Fruit fly (Drosophila melanogaster) whole organism, pupa: Measurements from ENCODE around the gene Mt2.

Source experiments
- CG12605 ChIP-seq: fragments of 200-800 bp; sonication (Bioruptor generic); IDR thresholded peaks from 2 replicates; pipeline ENCODE4 v1.3.6; 2022; ENCODE audit warnings: missing biosample characterization, missing genetic modification characterization
- CG13204 ChIP-seq: fragments of 200-800 bp; sonication (Bioruptor generic); optimal IDR thresholded peaks from 2 replicates; lab custom pipeline; 2018; ENCODE audit warnings: missing biosample characterization, mild to moderate bottlenecking, missing genetic modification characterization, moderate library complexity
- CG15710 ChIP-seq: fragments of 200-800 bp; sonication (Bioruptor generic); optimal IDR thresholded peaks from 2 replicates; lab custom pipeline; 2018; ENCODE audit warnings: missing biosample characterization, mild to moderate bottlenecking, missing genetic modification characterization, moderate library complexity
- CG4496 ChIP-seq: fragments of 200-800 bp; sonication (Bioruptor generic); IDR thresholded peaks from 3 replicates; pipeline ENCODE4 v1.3.6; 2022; ENCODE audit warnings: missing biosample characterization, missing genetic modification characterization
- CG9948 ChIP-seq: fragments of 200-800 bp; sonication (Bioruptor generic); optimal IDR thresholded peaks from 2 replicates; lab custom pipeline; 2018; ENCODE audit warnings: missing biosample characterization, mild to moderate bottlenecking, missing genetic modification characterization, moderate library complexity
- D1 ChIP-seq: fragments of 200-800 bp; sonication (Bioruptor generic); optimal IDR thresholded peaks from 2 replicates; lab custom pipeline; 2018; ENCODE audit warnings: missing biosample characterization, mild to moderate bottlenecking, missing genetic modification characterization, moderate library complexity
- Ets98B ChIP-seq: fragments of 200-800 bp; sonication (Bioruptor generic); IDR thresholded peaks from 2 replicates; pipeline ENCODE4 v1.3.6; 2022; ENCODE audit warnings: missing biosample characterization, missing genetic modification characterization
- Pif1A ChIP-seq: fragments of 200-800 bp; sonication (Bioruptor generic); optimal IDR thresholded peaks from 3 replicates; lab custom pipeline; 2016; ENCODE audit warnings: missing biosample characterization, missing genetic modification characterization
- fd96Ca ChIP-seq: fragments of 200-800 bp; sonication (Bioruptor generic); IDR thresholded peaks from 3 replicates; pipeline ENCODE4 v1.3.6; 2022; ENCODE audit warnings: missing biosample characterization, missing genetic modification characterization
- gl ChIP-seq: fragments of 200-800 bp; sonication (Bioruptor generic); optimal IDR thresholded peaks from 2 replicates; lab custom pipeline; 2018; ENCODE audit warnings: missing biosample characterization, mild to moderate bottlenecking, missing genetic modification characterization

DNA sequence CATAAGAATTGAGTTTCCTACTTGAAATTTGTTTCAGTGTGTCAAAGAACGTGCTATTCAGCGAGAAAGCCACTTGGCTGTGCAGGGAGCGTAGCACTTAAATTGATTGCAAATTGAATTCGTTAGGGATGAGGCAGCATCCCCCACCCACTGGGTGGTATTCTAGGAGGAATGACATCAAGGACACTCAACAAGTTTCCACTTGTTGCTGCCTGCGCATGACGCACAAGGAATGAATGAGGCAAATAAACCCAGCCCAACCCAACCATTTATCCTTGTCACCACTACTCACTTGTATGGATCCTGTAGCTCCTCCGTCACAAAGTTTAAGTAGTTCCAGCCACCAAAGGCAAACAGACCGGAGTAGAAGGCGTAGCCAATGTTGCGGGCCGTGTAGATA lies 43.0 kb upstream of the Mt2 start:
- no peak for TF ChIP-seq Ets98B (GFP tag; lab: Robert Waterston, UW)
- no peak for TF ChIP-seq CG15710 (tag; lab: Kevin White, UChicago)
- no peak for TF ChIP-seq CG13204
- no peak for TF ChIP-seq fd96Ca (GFP tag; lab: Robert Waterston, UW)
- no peak for TF ChIP-seq gl (tag; lab: Kevin White, UChicago)
- TF ChIP-seq CG12605 (GFP tag; lab: Robert Waterston, UW) = peak; percentile 93
- TF ChIP-seq Pif1A = no peak
- no peak for TF ChIP-seq CG4496 (GFP tag; lab: Robert Waterston, UW)
- TF ChIP-seq CG9948 (tag; lab: Kevin White, UChicago) = no peak
- no peak for TF ChIP-seq D1 (tag; lab: Kevin White, UChicago)
